Worm (Caenorhabditis elegans) whole organism, L3 larva: ENCODE measurements around the gene rab-3.
"Not testable (repeated sequence)": the region's sequence is repeated elsewhere in the genome, so short reads cannot be mapped to it uniquely, and the experiment has no call there.

Source experiments
- R02D3.7 ChIP-seq: fragments of 150-350 bp; optimal IDR thresholded peaks from 2 replicates; lab custom pipeline; 2014; ENCODE audit warnings: missing biosample characterization, missing genetic modification characterization
- aly-2 ChIP-seq: fragments of 150-350 bp; optimal IDR thresholded peaks from 2 replicates; lab custom pipeline; 2014; ENCODE audit warnings: missing biosample characterization, missing genetic modification characterization
- ama-1 ChIP-seq: fragments of 150-350 bp; optimal IDR thresholded peaks from 2 replicates; lab custom pipeline; 2018
- ceh-16 ChIP-seq: sonication (generic microtip); optimal IDR thresholded peaks from 2 replicates; lab custom pipeline; 2017; ENCODE audit warnings: missing biosample characterization, missing genetic modification characterization
- ceh-28 ChIP-seq: fragments of 150-350 bp; optimal IDR thresholded peaks from 2 replicates; lab custom pipeline; 2014; ENCODE audit warnings: missing biosample characterization, missing genetic modification reagents, missing genetic modification characterization
- ceh-82 ChIP-seq: fragments of 150-350 bp; optimal IDR thresholded peaks from 2 replicates; lab custom pipeline; 2014; ENCODE audit warnings: missing biosample characterization, missing genetic modification characterization
- daf-12 ChIP-seq: fragments of 150-350 bp; optimal IDR thresholded peaks from 2 replicates; lab custom pipeline; 2014; ENCODE audit warnings: missing biosample characterization, missing genetic modification reagents, missing genetic modification characterization
- egl-27 ChIP-seq: sonication (generic microtip); optimal IDR thresholded peaks from 4 replicates; lab custom pipeline; 2017; ENCODE audit warnings: missing biosample characterization, missing genetic modification reagents, missing genetic modification characterization
- egl-5 ChIP-seq: fragments of 150-350 bp; optimal IDR thresholded peaks from 2 replicates; lab custom pipeline; 2017; ENCODE audit warnings: missing biosample characterization, missing genetic modification reagents, missing genetic modification characterization, inconsistent platforms
- elt-1 ChIP-seq: fragments of 150-350 bp; optimal IDR thresholded peaks from 2 replicates; lab custom pipeline; 2014; ENCODE audit warnings: missing biosample characterization, missing genetic modification characterization
- elt-2 ChIP-seq: sonication (generic microtip); optimal IDR thresholded peaks from 2 replicates; lab custom pipeline; 2016; ENCODE audit warnings: missing genetic modification reagents, mild to moderate bottlenecking, missing genetic modification characterization, missing compliant biosample characterization
- elt-3 ChIP-seq, 3 experiments: fragments of 150-350 bp in 1 of 3; sonication (generic microtip) in 2 of 3; optimal IDR thresholded peaks; 2 replicates in 2 of 3; 4 replicates in 1 of 3; lab custom pipeline; 2014 to 2017; ENCODE audit warnings: missing biosample characterization in 3 of 3, missing genetic modification characterization in 3 of 3
- eor-1 ChIP-seq, 2 experiments: fragments of 150-350 bp; optimal IDR thresholded peaks; 2 replicates each; lab custom pipeline; 2014 to 2018; ENCODE audit warnings: missing biosample characterization in 2 of 2, missing genetic modification characterization in 2 of 2
- fkh-10 ChIP-seq: sonication (generic microtip); optimal IDR thresholded peaks from 2 replicates; lab custom pipeline; 2017; ENCODE audit warnings: missing biosample characterization, missing genetic modification reagents, missing genetic modification characterization
- fkh-2 ChIP-seq: fragments of 150-350 bp; optimal IDR thresholded peaks from 2 replicates; lab custom pipeline; 2014; ENCODE audit warnings: missing biosample characterization, missing genetic modification reagents, missing genetic modification characterization
- fos-1 ChIP-seq: fragments of 150-350 bp; optimal IDR thresholded peaks from 2 replicates; lab custom pipeline; 2014; ENCODE audit warnings: missing biosample characterization, missing genetic modification characterization
- hmg-11 ChIP-seq: sonication (generic microtip); optimal IDR thresholded peaks from 2 replicates; lab custom pipeline; 2016; ENCODE audit warnings: missing genetic modification characterization, missing compliant biosample characterization
- jun-1 ChIP-seq: fragments of 150-350 bp; optimal IDR thresholded peaks from 2 replicates; lab custom pipeline; 2014; ENCODE audit warnings: missing biosample characterization, missing genetic modification reagents, missing genetic modification characterization
- lin-15B ChIP-seq: fragments of 150-350 bp; optimal IDR thresholded peaks from 2 replicates; lab custom pipeline; 2014; ENCODE audit warnings: missing biosample characterization, missing genetic modification characterization
- lin-39 ChIP-seq: fragments of 150-350 bp; optimal IDR thresholded peaks from 2 replicates; lab custom pipeline; 2018; ENCODE audit warnings: missing biosample characterization, missing genetic modification reagents, missing genetic modification characterization
- mml-1 ChIP-seq: fragments of 150-350 bp; sonication (generic microtip); optimal IDR thresholded peaks from 3 replicates; lab custom pipeline; 2014; ENCODE audit warnings: missing biosample characterization, missing genetic modification characterization
- nhr-23 ChIP-seq: fragments of 150-350 bp; optimal IDR thresholded peaks from 2 replicates; lab custom pipeline; 2014; ENCODE audit warnings: missing biosample characterization, missing genetic modification reagents, missing genetic modification characterization
- nhr-43 ChIP-seq: sonication (generic microtip); optimal IDR thresholded peaks from 2 replicates; lab custom pipeline; 2016; ENCODE audit warnings: mild to moderate bottlenecking, missing genetic modification characterization, missing compliant biosample characterization; ENCODE audit not compliant: poor library complexity, severe bottlenecking
- nhr-67 ChIP-seq: fragments of 150-350 bp; optimal IDR thresholded peaks from 2 replicates; lab custom pipeline; 2014; ENCODE audit warnings: missing biosample characterization, missing genetic modification characterization
- nhr-77 ChIP-seq: fragments of 150-350 bp; optimal IDR thresholded peaks from 2 replicates; lab custom pipeline; 2014; ENCODE audit warnings: missing biosample characterization, missing genetic modification characterization
- pha-4 ChIP-seq: fragments of 150-350 bp; optimal IDR thresholded peaks from 2 replicates; lab custom pipeline; 2014; ENCODE audit warnings: missing biosample characterization, missing genetic modification reagents, missing genetic modification characterization
- pqm-1 ChIP-seq: fragments of 150-350 bp; optimal IDR thresholded peaks from 2 replicates; lab custom pipeline; 2017; ENCODE audit warnings: missing biosample characterization, missing genetic modification characterization, inconsistent platforms
- sea-2 ChIP-seq: fragments of 150-350 bp; sonication (generic microtip); optimal IDR thresholded peaks from 4 replicates; lab custom pipeline; 2014; ENCODE audit warnings: missing biosample characterization, missing genetic modification reagents, missing genetic modification characterization
- snpc-4 ChIP-seq: fragments of 150-350 bp; optimal IDR thresholded peaks from 2 replicates; lab custom pipeline; 2014; ENCODE audit warnings: missing biosample characterization, missing genetic modification characterization
- tbx-2 ChIP-seq: sonication (generic microtip); optimal IDR thresholded peaks from 2 replicates; lab custom pipeline; 2016; ENCODE audit warnings: mild to moderate bottlenecking, missing genetic modification characterization, missing compliant biosample characterization
- unc-39 ChIP-seq: sonication (generic microtip); optimal IDR thresholded peaks from 4 replicates; lab custom pipeline; 2017; ENCODE audit warnings: missing biosample characterization, missing genetic modification characterization
- unc-62 ChIP-seq: fragments of 150-350 bp; sonication (generic microtip); optimal IDR thresholded peaks from 4 replicates; lab custom pipeline; 2014; ENCODE audit warnings: missing biosample characterization, missing genetic modification reagents, missing genetic modification characterization
- ztf-4 ChIP-seq: fragments of 150-350 bp; optimal IDR thresholded peaks from 2 replicates; lab custom pipeline; 2014; ENCODE audit warnings: missing biosample characterization, missing genetic modification characterization

Gene rab-3

ce11 chrII:5768274-5768820 is 40.7 kb upstream of the rab-3 start:
- TF ChIP-seq eor-1 (tag; optimal IDR thresholded peaks at IDR 0.05; lab: Kevin White, UChicago) (no peak), elt-1 (tag; lab: Kevin White, UChicago) (peak; percentile 91), mml-1 (tag; lab: Kevin White, UChicago) (no peak), ceh-16 (tag; lab: Kevin White, UChicago) (no peak), ama-1 (no peak), sea-2 (GFP tag; lab: Kevin White, UChicago) (no peak), nhr-77 (no peak), nhr-23 (peak; percentile 29), egl-5 (no peak), R02D3.7 (no peak), egl-27 (tag; lab: Kevin White, UChicago) (no peak), nhr-43 (tag; lab: Kevin White, UChicago) (no peak), daf-12 (tag; lab: Kevin White, UChicago) (no peak), lin-39 (tag; lab: Kevin White, UChicago) (no peak), pha-4 (no peak), unc-62 (GFP tag; lab: Kevin White, UChicago) (no peak), unc-39 (tag; lab: Kevin White, UChicago) (no peak), ceh-28 (tag; lab: Kevin White, UChicago) (no peak), elt-3 (tag; optimal IDR thresholded peaks at IDR 0.05; lab: Kevin White, UChicago) (peak in 1 of 3 experiments; percentile 15)

- TF ChIP-seq pha-4 (no peak), tbx-2 (tag; lab: Kevin White, UChicago) (no peak), snpc-4 (tag; lab: Kevin White, UChicago) (no peak), fos-1 (tag; lab: Kevin White, UChicago) (no peak), mml-1 (tag; lab: Kevin White, UChicago) (no peak), nhr-77 (no peak), nhr-43 (tag; lab: Kevin White, UChicago) (no peak), fkh-2 (no peak), ceh-82 (tag; lab: Kevin White, UChicago) (no peak), ceh-16 (tag; lab: Kevin White, UChicago) (no peak), aly-2 (tag; lab: Kevin White, UChicago) (no peak), elt-1 (tag; lab: Kevin White, UChicago) (no peak), lin-15B (no peak), unc-39 (tag; lab: Kevin White, UChicago) (no peak), jun-1 (tag; lab: Kevin White, UChicago) (no peak), ceh-28 (tag; lab: Kevin White, UChicago) (no peak)
These were observed 37.7 kb upstream of the rab-3 start, which contains the start of gene ifb-1 for ce11 chrII:5765318-5765717. Gene ifb-1 (plus strand): TSS chrII:5765618.

- TF ChIP-seq fkh-10 (GFP tag; lab: Kevin White, UChicago); ztf-4 (tag; lab: Kevin White, UChicago); ceh-28 (tag; lab: Kevin White, UChicago): not testable (repeated sequence)
These were observed 30.0 kb upstream of the rab-3 start, which contains the start of the genes F10C1.3 and F10C1.23 for ce11 chrII:5757656-5758055. Gene F10C1.3 (minus strand): TSS chrII:5757756. Gene F10C1.23 (plus strand): TSS chrII:5758040.

ce11 chrII:5754168-5754567 is 26.5 kb upstream of the rab-3 start, which contains the start of gene F10C1.8:
Gene F10C1.8 (plus strand): TSS chrII:5754468.
- TF ChIP-seq elt-2 (peak; percentile 31), nhr-67 (tag; lab: Kevin White, UChicago) (no peak)

ce11 chrII:5751353-5751752 is 23.7 kb upstream of the rab-3 start:
- TF ChIP-seq nhr-23 (no peak), pqm-1 (tag; lab: Kevin White, UChicago) (peak; percentile 92), hmg-11 (tag; lab: Kevin White, UChicago) (no peak), elt-2 (peak; percentile 97), fos-1 (tag; lab: Kevin White, UChicago) (no peak), fkh-2 (no peak), pha-4 (peak; percentile 39)
